Worm (Caenorhabditis elegans): ENCODE results near the gene gid-8.

Gene gid-8

DNA sequence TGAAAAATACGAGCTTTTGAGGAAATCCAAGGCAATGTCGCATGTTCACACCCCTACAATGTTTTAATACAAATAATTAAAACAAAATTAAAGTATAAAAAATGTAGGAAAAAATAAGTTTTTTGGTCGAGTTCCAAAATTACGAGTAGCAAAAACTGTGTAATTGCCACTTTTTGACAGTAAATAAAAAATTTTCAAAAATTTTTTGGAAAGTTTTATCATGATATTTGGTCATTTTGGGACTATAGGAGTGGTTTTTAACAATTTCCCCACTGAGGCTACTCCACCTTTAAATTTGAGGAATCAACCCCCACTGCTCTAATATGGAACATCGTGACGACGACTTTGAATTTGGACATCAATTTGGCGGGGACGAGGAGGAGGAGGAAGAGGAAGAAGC, at the start of gene gid-8:
TSS of gene gid-8 (plus strand) at position 301 of the 400 bp plus-strand sequence.
- TF ChIP-seq W03F9.2 (tag; optimal IDR thresholded peaks at IDR 0.05) (no peak), dao-5 (tag; optimal IDR thresholded peaks at IDR 0.05) (no peak), him-1 (tag; optimal IDR thresholded peaks at IDR 0.05) (no peak)

DNA sequence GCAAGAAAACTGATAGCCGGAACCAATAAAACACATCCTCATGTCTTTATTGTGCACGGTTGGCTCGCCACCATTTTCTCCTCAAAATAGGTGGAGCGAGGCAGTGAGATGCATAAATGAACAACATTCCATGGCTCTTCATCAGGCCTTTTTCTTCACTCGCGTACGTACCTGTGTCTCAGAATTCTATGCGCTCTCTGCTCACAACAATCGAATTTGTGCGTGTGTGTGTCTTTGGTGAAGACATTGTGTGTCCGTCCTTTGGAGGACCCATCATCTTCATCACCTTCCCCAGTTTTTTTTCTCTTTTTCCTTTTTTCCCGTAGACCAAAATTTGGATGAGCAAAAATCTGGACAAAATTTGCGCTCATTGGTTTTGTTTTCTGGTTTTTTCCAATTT, 45.3 kb upstream of the gid-8 start:
- TF ChIP-seq him-1 (tag; optimal IDR thresholded peaks at IDR 0.05) (no peak), W03F9.2 (tag; optimal IDR thresholded peaks at IDR 0.05) (no peak), dao-5 (tag; optimal IDR thresholded peaks at IDR 0.05) (no peak)

- TF ChIP-seq W03F9.2 (tag; optimal IDR thresholded peaks at IDR 0.05): no peak
- TF ChIP-seq him-1 (tag; optimal IDR thresholded peaks at IDR 0.05): no peak
- no peak for TF ChIP-seq dao-5 (tag; optimal IDR thresholded peaks at IDR 0.05)
Measured at ce11 chrV:1423338-1423737, 44.2 kb upstream of the gid-8 start.

DNA sequence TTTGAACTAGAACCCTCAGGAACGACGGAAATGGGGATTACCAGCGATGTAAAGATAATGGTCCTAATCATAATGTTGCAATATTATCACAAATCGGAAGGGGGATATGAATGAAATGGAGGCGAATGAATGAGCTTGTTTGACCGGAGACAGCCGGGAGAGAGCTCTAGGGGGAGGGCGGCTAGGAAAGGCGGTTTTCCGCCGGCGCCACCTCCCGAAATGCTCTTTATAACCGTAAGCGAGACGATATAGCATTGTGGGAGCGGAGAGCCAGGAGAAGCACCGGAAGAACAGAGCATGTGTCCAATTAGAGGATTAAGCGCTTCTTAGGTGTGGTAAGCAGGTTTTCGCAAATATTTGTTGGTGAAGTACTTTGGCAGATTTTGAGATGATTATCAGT, 41.9 kb upstream of the gid-8 start, which contains the start of gene R12A1.3:
TSS of gene R12A1.3 (minus strand) at position 200 of the 400 bp plus-strand sequence.
- TF ChIP-seq him-1 (tag; optimal IDR thresholded peaks at IDR 0.05) (no peak), W03F9.2 (tag; optimal IDR thresholded peaks at IDR 0.05) (no peak), dao-5 (tag; optimal IDR thresholded peaks at IDR 0.05) (no peak)

DNA sequence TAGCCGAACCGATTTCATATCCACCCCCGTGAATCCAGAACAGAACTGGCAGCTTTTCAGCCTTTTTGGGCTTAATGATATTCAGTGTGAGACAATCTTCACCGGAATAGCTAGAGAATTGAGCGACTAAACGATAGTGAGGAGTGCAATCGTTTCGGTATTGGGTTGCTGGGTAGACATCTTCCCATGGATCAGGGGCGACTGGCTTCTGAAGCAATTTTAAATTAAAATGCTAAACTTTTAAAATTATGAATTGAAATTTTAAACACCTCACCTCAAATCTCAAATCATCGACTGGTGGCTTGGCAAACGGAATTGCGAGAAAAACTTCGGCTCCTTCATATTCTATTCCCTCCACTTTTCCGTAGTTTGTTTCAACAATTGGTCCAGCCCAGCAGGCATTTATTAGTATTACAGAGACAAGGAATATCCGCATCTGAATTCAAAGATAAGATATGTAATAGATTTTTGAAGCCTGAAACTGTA, 35.8 kb upstream of the gid-8 start, which contains the start of gene ges-1:
TSS of gene ges-1 (minus strand) at position 436 of the 486 bp plus-strand sequence.
- TF ChIP-seq W03F9.2 (tag; optimal IDR thresholded peaks at IDR 0.05): no peak

ce11 chrV:1432500-1433418, 34.8 kb upstream of the gid-8 start:
- no peak for TF ChIP-seq him-1 (tag; optimal IDR thresholded peaks at IDR 0.05)
- no peak for TF ChIP-seq W03F9.2 (tag; optimal IDR thresholded peaks at IDR 0.05)
- no peak for TF ChIP-seq dao-5 (tag; optimal IDR thresholded peaks at IDR 0.05)

- TF ChIP-seq dao-5 (tag; optimal IDR thresholded peaks at IDR 0.05): no peak
- no peak for TF ChIP-seq W03F9.2 (tag; optimal IDR thresholded peaks at IDR 0.05)
- no peak for TF ChIP-seq him-1 (tag; optimal IDR thresholded peaks at IDR 0.05)
Measured at ce11 chrV:1433419-1433765, 34.2 kb upstream of the gid-8 start.

ce11 chrV:1434398-1434797, 33.1 kb upstream of the gid-8 start:
- TF ChIP-seq him-1 (tag; optimal IDR thresholded peaks at IDR 0.05) (no peak), W03F9.2 (tag; optimal IDR thresholded peaks at IDR 0.05) (no peak), dao-5 (tag; optimal IDR thresholded peaks at IDR 0.05) (no peak)

ce11 chrV:1435106-1435505, 32.4 kb upstream of the gid-8 start:
- TF ChIP-seq dao-5 (tag; optimal IDR thresholded peaks at IDR 0.05) (no peak), him-1 (tag; optimal IDR thresholded peaks at IDR 0.05) (no peak), W03F9.2 (tag; optimal IDR thresholded peaks at IDR 0.05) (no peak)

DNA sequence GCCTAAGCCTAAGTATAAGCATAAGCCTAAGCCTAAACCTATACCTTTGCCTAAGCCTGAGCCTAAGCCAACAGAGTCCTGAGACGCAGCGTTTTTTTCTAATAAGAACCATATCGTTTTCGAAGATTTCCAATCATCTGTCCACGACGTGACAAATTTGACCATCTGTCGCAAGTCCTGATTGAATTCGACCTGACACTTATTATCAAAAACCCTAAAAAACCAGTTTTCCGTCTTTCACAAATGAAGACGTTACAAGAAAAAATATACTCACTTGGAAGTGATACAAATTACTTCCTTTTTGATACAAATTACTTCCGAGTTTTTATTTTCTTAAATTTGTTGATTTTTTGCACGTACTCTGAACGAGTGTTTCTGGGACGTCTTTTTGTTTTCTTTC, 29.3 kb upstream of the gid-8 start:
- TF ChIP-seq him-1 (tag; optimal IDR thresholded peaks at IDR 0.05): no peak
- no peak for TF ChIP-seq W03F9.2 (tag; optimal IDR thresholded peaks at IDR 0.05)
- TF ChIP-seq dao-5 (tag; optimal IDR thresholded peaks at IDR 0.05): no peak

DNA sequence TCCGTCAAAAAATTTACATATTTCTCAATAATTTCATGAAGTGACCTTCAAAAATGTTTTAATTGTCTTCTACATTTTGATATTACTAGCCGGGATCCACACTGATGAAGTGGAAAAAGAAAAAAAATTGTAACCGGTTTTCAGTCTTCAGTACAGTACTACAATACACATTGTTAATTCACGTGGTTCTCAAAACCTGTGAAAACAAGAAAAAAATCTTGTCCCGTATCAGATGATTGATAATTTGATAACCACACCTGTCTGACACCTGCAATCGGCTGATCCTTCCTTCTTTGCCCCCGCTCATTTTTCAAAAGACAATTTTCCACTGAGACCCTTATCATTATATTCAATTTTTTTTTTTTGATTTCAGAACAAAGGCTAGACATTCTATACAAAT, 28.7 kb upstream of the gid-8 start, which contains the start of gene R09B5.11:
TSS of gene R09B5.11 (plus strand) at position 374 of the 400 bp plus-strand sequence.
- TF ChIP-seq dao-5 (tag; optimal IDR thresholded peaks at IDR 0.05) (no peak), him-1 (tag; optimal IDR thresholded peaks at IDR 0.05) (no peak), W03F9.2 (tag; optimal IDR thresholded peaks at IDR 0.05) (no peak)

ce11 chrV:1442042-1442441, 25.5 kb upstream of the gid-8 start, which contains the start of gene cnc-11:
Gene cnc-11 (plus strand): TSS chrV:1442342.
- TF ChIP-seq dao-5 (tag; optimal IDR thresholded peaks at IDR 0.05) (no peak), W03F9.2 (tag; optimal IDR thresholded peaks at IDR 0.05) (no peak), him-1 (tag; optimal IDR thresholded peaks at IDR 0.05) (no peak)

ce11 chrV:1444180-1444579, 23.4 kb upstream of the gid-8 start, which contains the start of gene cnc-1:
Gene cnc-1 (minus strand): TSS chrV:1444280.
- no peak for TF ChIP-seq dao-5 (tag; optimal IDR thresholded peaks at IDR 0.05)
- TF ChIP-seq W03F9.2 (tag; optimal IDR thresholded peaks at IDR 0.05): no peak
- TF ChIP-seq him-1 (tag; optimal IDR thresholded peaks at IDR 0.05): no peak

ce11 chrV:1445081-1445480, 22.5 kb upstream of the gid-8 start, which contains the start of gene cnc-5:
Gene cnc-5 (plus strand): TSS chrV:1445381.
- TF ChIP-seq dao-5 (tag; optimal IDR thresholded peaks at IDR 0.05) (no peak), W03F9.2 (tag; optimal IDR thresholded peaks at IDR 0.05) (no peak)

All from whole organism, L4/young adult.